Fruit fly (Drosophila melanogaster) whole organism, embryonic: Measurements from ENCODE around the gene CG13720.

ENCODE experiments used
- Atf6 ChIP-seq: fragments of 200-800 bp; sonication (Bioruptor generic); IDR thresholded peaks from 2 replicates; pipeline ENCODE4 v1.3.6; 2022; ENCODE audit warnings: missing biosample characterization, missing genetic modification characterization
- CG10274 ChIP-seq: fragments of 200-800 bp; sonication (Bioruptor generic); optimal IDR thresholded peaks from 3 replicates; lab custom pipeline; 2017; ENCODE audit warnings: missing biosample characterization, mild to moderate bottlenecking, missing genetic modification characterization
- CG10321 ChIP-seq: fragments of 200-800 bp; sonication (Bioruptor generic); IDR thresholded peaks from 2 replicates; pipeline ENCODE4 v1.3.6; 2022; ENCODE audit warnings: missing biosample characterization, missing genetic modification characterization
- CG10462 ChIP-seq: fragments of 200-800 bp; sonication (Bioruptor generic); optimal IDR thresholded peaks from 2 replicates; lab custom pipeline; 2016; ENCODE audit warnings: missing biosample characterization, missing genetic modification characterization
- CG12219 ChIP-seq: fragments of 200-800 bp; sonication (Bioruptor generic); optimal IDR thresholded peaks from 3 replicates; lab custom pipeline; 2018; ENCODE audit warnings: missing biosample characterization, mild to moderate bottlenecking, missing genetic modification characterization
- CG14860 ChIP-seq: fragments of 200-800 bp; sonication (Bioruptor generic); IDR thresholded peaks from 3 replicates; pipeline ENCODE4 v1.3.6; 2022; ENCODE audit warnings: missing biosample characterization, missing genetic modification characterization; ENCODE audit not compliant: partially characterized antibody
- CG14965 ChIP-seq: fragments of 200-800 bp; sonication (Bioruptor generic); optimal IDR thresholded peaks from 2 replicates; lab custom pipeline; 2016; ENCODE audit warnings: missing biosample characterization, missing genetic modification characterization, borderline replicate concordance
- CG1602 ChIP-seq: fragments of 200-800 bp; sonication (Bioruptor generic); optimal IDR thresholded peaks from 3 replicates; lab custom pipeline; 2016; ENCODE audit warnings: missing biosample characterization, missing genetic modification characterization
- CG17361 ChIP-seq: fragments of 200-800 bp; sonication (Bioruptor generic); IDR thresholded peaks from 3 replicates; pipeline ENCODE4 v1.3.6; 2022; ENCODE audit warnings: missing biosample characterization, missing genetic modification characterization
- CG2202 ChIP-seq: fragments of 200-800 bp; sonication (Bioruptor generic); optimal IDR thresholded peaks from 2 replicates; lab custom pipeline; 2018; ENCODE audit warnings: missing biosample characterization, mild to moderate bottlenecking, missing genetic modification characterization
- CG34376 ChIP-seq: fragments of 200-800 bp; sonication (Bioruptor generic); optimal IDR thresholded peaks from 2 replicates; lab custom pipeline; 2018; ENCODE audit warnings: missing biosample characterization, mild to moderate bottlenecking, missing genetic modification characterization
- CG4820 ChIP-seq: fragments of 200-800 bp; sonication (Bioruptor generic); optimal IDR thresholded peaks from 3 replicates; lab custom pipeline; 2016; ENCODE audit warnings: missing biosample characterization, missing genetic modification characterization
- CG6272 ChIP-seq: fragments of 200-800 bp; sonication (Bioruptor generic); IDR thresholded peaks from 2 replicates; pipeline ENCODE4 v1.3.6; 2022; ENCODE audit warnings: missing biosample characterization, missing genetic modification characterization
- CG6791 ChIP-seq: fragments of 200-800 bp; sonication (Bioruptor generic); IDR thresholded peaks from 3 replicates; pipeline ENCODE4 v1.3.6; 2022; ENCODE audit warnings: missing biosample characterization, missing genetic modification characterization; ENCODE audit not compliant: partially characterized antibody
- CG7963 ChIP-seq: fragments of 200-800 bp; sonication (Bioruptor generic); IDR thresholded peaks from 3 replicates; pipeline ENCODE4 v1.3.6; 2022; ENCODE audit warnings: missing biosample characterization, missing genetic modification characterization; ENCODE audit not compliant: partially characterized antibody
- CG8281 ChIP-seq: fragments of 200-800 bp; sonication (Bioruptor generic); optimal IDR thresholded peaks from 2 replicates; lab custom pipeline; 2018; ENCODE audit warnings: missing biosample characterization, mild to moderate bottlenecking, missing genetic modification characterization, moderate library complexity
- CG8359 ChIP-seq: fragments of 200-800 bp; sonication (Bioruptor generic); optimal IDR thresholded peaks from 2 replicates; lab custom pipeline; 2017; ENCODE audit warnings: missing biosample characterization, mild to moderate bottlenecking, missing genetic modification characterization, borderline replicate concordance
- CG8388 ChIP-seq: fragments of 200-800 bp; sonication (Bioruptor generic); optimal IDR thresholded peaks from 2 replicates; lab custom pipeline; 2019; ENCODE audit warnings: missing biosample characterization, mild to moderate bottlenecking, missing genetic modification characterization, moderate library complexity
- CHES-1-like ChIP-seq: fragments of 200-800 bp; sonication (Bioruptor generic); optimal IDR thresholded peaks from 2 replicates; lab custom pipeline; 2016; ENCODE audit warnings: missing biosample characterization, missing genetic modification characterization
- Doc2 ChIP-seq: fragments of 200-800 bp; sonication (Bioruptor generic); IDR thresholded peaks from 2 replicates; pipeline ENCODE4 v1.3.6; 2022; ENCODE audit warnings: missing biosample characterization, missing genetic modification characterization
- Ets65A ChIP-seq: fragments of 200-800 bp; sonication (Bioruptor generic); peaks from one replicate; lab custom pipeline; 2016; ENCODE audit warnings: missing biosample characterization, missing genetic modification characterization
- Hey ChIP-seq: fragments of 200-800 bp; sonication (Bioruptor generic); optimal IDR thresholded peaks from 3 replicates; lab custom pipeline; 2018; ENCODE audit warnings: missing biosample characterization, mild to moderate bottlenecking, missing genetic modification characterization
- Lpt ChIP-seq: fragments of >200 bp; optimal IDR thresholded peaks from 2 replicates; lab custom pipeline; 2018; ENCODE audit warnings: missing biosample characterization, missing genetic modification characterization
- Rfx ChIP-seq: fragments of 200-800 bp; sonication (Bioruptor generic); IDR thresholded peaks from 2 replicates; pipeline ENCODE4 v1.3.6; 2022; ENCODE audit warnings: missing biosample characterization, missing genetic modification characterization
- bsh ChIP-seq, 2 experiments: fragments of 200-800 bp; sonication (Bioruptor generic); optimal IDR thresholded peaks; 2 replicates each; lab custom pipeline; 2017 to 2018; ENCODE audit warnings: mild to moderate bottlenecking in 2 of 2, missing biosample characterization in 2 of 2, missing genetic modification characterization in 2 of 2, moderate library complexity in 1 of 2
- chif ChIP-seq, 2 experiments: fragments of 200-800 bp; sonication (Bioruptor generic); optimal IDR thresholded peaks; 3 replicates each; lab custom pipeline; 2016; ENCODE audit warnings: missing biosample characterization in 2 of 2, missing genetic modification characterization in 2 of 2
- chinmo ChIP-seq: fragments of 200-800 bp; sonication (Bioruptor generic); IDR thresholded peaks from 4 replicates; pipeline ENCODE4 v1.3.6; 2022; ENCODE audit warnings: missing biosample characterization, missing genetic modification characterization; ENCODE audit not compliant: partially characterized antibody
- disco-r ChIP-seq: fragments of 200-800 bp; sonication (Bioruptor generic); optimal IDR thresholded peaks from 2 replicates; lab custom pipeline; 2016; ENCODE audit warnings: missing biosample characterization, missing genetic modification characterization
- fd102C ChIP-seq: fragments of 200-800 bp; sonication (Bioruptor generic); optimal IDR thresholded peaks from 2 replicates; lab custom pipeline; 2018; ENCODE audit warnings: missing biosample characterization, mild to moderate bottlenecking, missing genetic modification characterization, moderate library complexity
- ham ChIP-seq: fragments of 200-800 bp; sonication (Bioruptor generic); IDR thresholded peaks from 2 replicates; pipeline ENCODE4 v1.3.6; 2022; ENCODE audit warnings: missing biosample characterization, missing genetic modification characterization
- lbe ChIP-seq: fragments of 200-800 bp; sonication (Bioruptor generic); optimal IDR thresholded peaks from 2 replicates; lab custom pipeline; 2016; ENCODE audit warnings: missing biosample characterization, mild to moderate bottlenecking, missing genetic modification characterization
- lola ChIP-seq, 3 experiments: fragments of >200 bp in 2 of 3; fragments of 200-800 bp in 1 of 3; sonication (Bioruptor generic) in 1 of 3; optimal IDR thresholded peaks; 2 replicates each; lab custom pipeline; 2017 to 2019; ENCODE audit warnings: missing biosample characterization in 3 of 3, missing genetic modification characterization in 3 of 3, mild to moderate bottlenecking in 1 of 3, moderate library complexity in 1 of 3
- nom ChIP-seq: fragments of 200-800 bp; sonication (Bioruptor generic); optimal IDR thresholded peaks from 2 replicates; lab custom pipeline; 2017; ENCODE audit warnings: missing biosample characterization, missing genetic modification characterization, mild to moderate bottlenecking, moderate library complexity, missing genetic modification reagents
- otp ChIP-seq: fragments of 200-800 bp; sonication (Bioruptor generic); IDR thresholded peaks from 3 replicates; pipeline ENCODE4, ENCODE4 v1.3.6; 2022; ENCODE audit warnings: missing biosample characterization, missing genetic modification characterization
- pan ChIP-seq, 4 experiments: fragments of >200 bp in 3 of 4; fragments of 200-800 bp in 1 of 4; sonication (Bioruptor generic) in 1 of 4; optimal IDR thresholded peaks in 3 of 4; IDR thresholded peaks in 1 of 4; 2 replicates each; pipeline versions ENCODE4 v1.3.6 to Lab custom; 2017 to 2022; ENCODE audit warnings: missing biosample characterization in 2 of 4, missing genetic modification characterization in 2 of 4, mixed read lengths in 1 of 4
- pum ChIP-seq: fragments of 200-800 bp; sonication (Bioruptor generic); optimal IDR thresholded peaks from 2 replicates; lab custom pipeline; 2016; ENCODE audit warnings: missing biosample characterization, missing genetic modification characterization
- pzg ChIP-seq: fragments of 200-800 bp; sonication (Bioruptor generic); optimal IDR thresholded peaks from 3 replicates; lab custom pipeline; 2018; ENCODE audit warnings: missing biosample characterization, mild to moderate bottlenecking, missing genetic modification characterization, moderate library complexity
- ranshi ChIP-seq: fragments of 200-800 bp; sonication (Bioruptor generic); IDR thresholded peaks from 2 replicates; pipeline ENCODE4 v1.3.6; 2022; ENCODE audit warnings: missing biosample characterization, missing genetic modification characterization
- sens-2 ChIP-seq: fragments of 200-800 bp; sonication (Bioruptor generic); IDR thresholded peaks from 2 replicates; pipeline ENCODE4 v1.3.6; 2022; ENCODE audit warnings: missing biosample characterization, missing genetic modification characterization
- sna ChIP-seq: fragments of 200-800 bp; sonication (Bioruptor generic); IDR thresholded peaks from 2 replicates; pipeline ENCODE4 v1.3.6; 2022; ENCODE audit warnings: missing biosample characterization, missing genetic modification characterization; ENCODE audit not compliant: partially characterized antibody
- so ChIP-seq: fragments of 200-800 bp; sonication (Bioruptor generic); IDR thresholded peaks from 3 replicates; pipeline ENCODE4 v1.3.6; 2022; ENCODE audit warnings: missing biosample characterization, missing genetic modification characterization
- trem ChIP-seq: fragments of 200-800 bp; optimal IDR thresholded peaks from 3 replicates; lab custom pipeline; 2019; ENCODE audit warnings: missing biosample characterization, mild to moderate bottlenecking, missing genetic modification characterization, moderate library complexity
- tup ChIP-seq: fragments of 200-800 bp; sonication (Bioruptor generic); optimal IDR thresholded peaks from 2 replicates; lab custom pipeline; 2016; ENCODE audit warnings: missing biosample characterization, mild to moderate bottlenecking, missing genetic modification characterization, moderate library complexity

The CG13720 gene

DNA sequence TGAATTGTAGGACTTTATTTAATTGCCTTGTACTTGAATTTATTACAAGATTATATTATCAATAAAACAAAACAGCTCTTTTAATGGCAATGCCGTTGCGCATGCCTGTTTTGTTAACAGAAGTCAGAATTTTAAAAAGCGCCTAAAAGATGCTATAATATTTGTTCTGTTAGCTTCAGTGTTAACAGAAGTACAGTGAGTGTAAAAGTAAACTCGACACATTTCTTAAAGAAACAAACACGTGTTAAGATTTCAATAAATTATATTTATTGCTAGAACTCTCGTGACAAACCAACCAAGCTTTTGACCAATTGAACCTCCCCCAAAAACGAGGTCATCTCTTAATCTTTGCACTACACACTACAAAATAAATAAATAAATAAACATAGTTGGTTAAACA, 1.1 kb upstream of the CG13720 start (continued):
- TF ChIP-seq CG8388 (GFP tag; lab: Kevin White, UChicago) (peak; percentile 91), CHES-1-like (GFP tag; lab: Kevin White, UChicago) (no peak)

DNA sequence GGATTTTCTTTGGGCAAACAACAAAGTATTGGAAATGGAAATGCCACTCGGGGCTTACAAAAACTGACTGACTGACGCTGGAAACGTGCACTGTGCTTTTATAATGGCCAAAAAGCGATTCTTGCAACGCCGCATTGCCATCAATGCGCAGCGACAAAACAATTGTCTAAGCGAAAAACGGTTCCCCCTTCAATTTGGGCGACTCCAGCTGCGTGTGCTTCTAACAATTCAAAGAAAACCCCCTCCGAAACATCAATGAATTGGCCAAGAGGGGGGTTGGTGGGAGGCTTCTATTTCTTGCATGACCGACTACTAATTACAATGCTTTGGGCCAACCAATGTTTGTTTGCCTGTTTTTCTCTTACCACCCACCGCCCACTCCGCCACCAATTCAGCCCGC, 2.6 kb downstream of the CG13720 start, which contains the start of gene CG13721:
Gene CG13721, minus strand, starts transcription at position 101 of the 400 bp plus-strand sequence.
- no peak for TF ChIP-seq Atf6 (GFP tag; lab: Robert Waterston, UW)
- no peak for TF ChIP-seq CG6272 (GFP tag; lab: Robert Waterston, UW)
- no peak for TF ChIP-seq pum
- TF ChIP-seq ham = no peak
- no peak for TF ChIP-seq trem (tag; lab: Kevin White, UChicago)
- no peak for TF ChIP-seq Ets65A (GFP tag; lab: Kevin White, UChicago)
- no peak for TF ChIP-seq disco-r (GFP tag; lab: Kevin White, UChicago)
- TF ChIP-seq ranshi (GFP tag; lab: Robert Waterston, UW) = no peak
- no peak for TF ChIP-seq CG14860 (GFP tag; lab: Robert Waterston, UW)
- no peak for TF ChIP-seq CG2202 (tag; lab: Kevin White, UChicago)
- TF ChIP-seq lola (GFP tag; optimal IDR thresholded peaks at IDR 0.05; lab: Kevin White, UChicago) = no peak
- no peak for TF ChIP-seq CG17361 (GFP tag; lab: Robert Waterston, UW)
- TF ChIP-seq CG6791 (GFP tag; lab: Robert Waterston, UW) = no peak

DNA sequence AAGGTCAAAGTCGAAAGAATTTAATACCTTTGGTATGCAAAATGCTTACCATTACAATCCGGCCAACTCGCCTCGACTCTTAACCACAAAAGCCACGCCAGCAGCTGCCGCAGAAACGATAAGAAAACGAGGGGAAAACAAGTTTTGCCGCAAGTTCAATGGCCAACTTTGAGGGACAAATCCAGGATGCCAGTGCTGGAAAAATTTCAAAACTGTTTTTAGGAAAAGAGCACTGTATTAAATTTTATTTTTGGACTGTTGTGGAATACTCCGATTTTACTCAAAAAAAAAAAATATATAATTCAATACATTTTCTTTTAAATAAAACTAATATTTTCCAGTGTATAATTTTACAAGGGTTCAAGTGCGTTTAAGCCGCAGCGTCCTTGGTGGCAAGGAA, 5.7 kb downstream of the CG13720 start:
- TF ChIP-seq Hey = no peak
- no peak for TF ChIP-seq CG10462 (GFP tag; lab: Kevin White, UChicago)
- no peak for TF ChIP-seq Lpt (GFP tag; lab: Kevin White, UChicago)
- no peak for TF ChIP-seq CG10321 (GFP tag; lab: Robert Waterston, UW)
- TF ChIP-seq pzg (GFP tag; lab: Kevin White, UChicago) = no peak
- TF ChIP-seq chif (GFP tag; optimal IDR thresholded peaks at IDR 0.05; lab: Kevin White, UChicago) = no peak
- no peak for TF ChIP-seq CG14965 (GFP tag; lab: Kevin White, UChicago)
- TF ChIP-seq CG8281 (tag; lab: Kevin White, UChicago) = no peak
- no peak for TF ChIP-seq CG12219
- peak; percentile 62 for TF ChIP-seq lbe (GFP tag; lab: Kevin White, UChicago)
- TF ChIP-seq CG4820 = no peak
- TF ChIP-seq nom = peak; percentile 79
- TF ChIP-seq fd102C = no peak
- TF ChIP-seq tup = no peak
- TF ChIP-seq CG1602 (GFP tag; lab: Kevin White, UChicago) = no peak
- peak in 1 of 2 experiments; percentile 49 for TF ChIP-seq bsh (GFP tag; optimal IDR thresholded peaks at IDR 0.05; lab: Kevin White, UChicago)

DNA sequence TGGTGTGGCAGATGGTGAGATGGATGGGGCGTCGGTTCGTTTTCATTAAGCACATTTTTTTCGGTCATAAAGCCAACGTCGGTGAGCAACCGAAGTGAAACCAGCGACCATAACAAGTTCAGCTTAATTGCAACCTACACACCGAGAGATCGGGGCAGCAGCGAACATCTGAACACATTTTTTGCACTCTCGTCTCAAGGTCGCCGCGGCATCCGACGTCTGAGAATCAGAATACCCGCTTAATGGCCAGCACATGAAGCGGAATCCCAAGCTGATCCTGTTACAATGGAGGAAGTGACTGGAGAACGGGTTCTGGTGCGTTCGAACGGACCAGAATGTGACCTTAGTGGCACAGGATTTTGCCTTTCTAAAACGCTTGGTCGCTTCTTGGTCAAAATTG, 6.7 kb downstream of the CG13720 start:
- TF ChIP-seq Doc2 (GFP tag; lab: Robert Waterston, UW) (peak; percentile 20; the same call in 1 of the 2 replicates), so (GFP tag; lab: Robert Waterston, UW) (no peak)
- TF ChIP-seq, all 482 proteins: peak for 1

DNA sequence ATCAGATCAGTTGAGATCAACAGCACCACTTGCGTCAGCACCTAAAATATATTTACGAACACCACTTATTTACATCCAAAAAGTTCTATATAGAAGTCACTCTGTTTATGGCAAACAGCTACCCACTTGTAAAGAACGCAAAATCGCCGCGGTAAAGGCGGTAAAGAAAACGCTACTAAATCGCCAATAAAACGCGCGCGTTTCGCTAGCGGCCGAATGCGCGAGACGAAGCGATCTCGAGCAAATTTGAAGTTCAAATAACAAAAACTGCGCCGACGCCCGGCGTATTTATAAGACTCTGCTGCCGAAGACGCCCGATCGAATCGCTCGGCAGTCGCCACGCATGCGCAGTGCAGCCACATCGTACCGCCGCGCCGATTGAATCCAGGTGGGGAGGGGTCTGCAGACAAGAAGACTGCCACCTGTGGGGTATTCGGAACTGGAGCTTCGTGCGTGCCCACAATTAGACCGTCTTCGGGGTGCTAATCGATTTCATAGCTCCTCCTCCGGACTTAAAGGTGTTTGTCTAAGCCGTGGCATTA, 9.5 kb downstream of the CG13720 start, which contains the start of gene CG13722:
Gene CG13722, minus strand, starts transcription at position 262 of the 542 bp plus-strand sequence.
- TF ChIP-seq CG34376 (GFP tag; lab: Kevin White, UChicago) = no peak
- peak; percentile 13 for TF ChIP-seq CG10274
- peak; percentile 99 for TF ChIP-seq CG8359
- TF ChIP-seq sna (GFP tag; lab: Robert Waterston, UW) = 0 out of 2 replicates have a peak, but pooled peaks have one; percentile 18
- TF ChIP-seq Rfx = 0 out of 2 replicates have a peak, but pooled peaks have one; percentile 18
- TF ChIP-seq pan (optimal IDR thresholded peaks at IDR 0.05; lab: Kevin White, UChicago) = no peak
- peak in 1 of 2 experiments; percentile 15 for TF ChIP-seq pan (GFP tag; optimal IDR thresholded peaks at IDR 0.05 in 1 of 2, IDR thresholded peaks at IDR 0.05 in 1 of 2)
- TF ChIP-seq otp (GFP tag; lab: Robert Waterston, UW) = peak; percentile 65; the same call in 2 of the 3 replicates
- TF ChIP-seq sens-2 (GFP tag; lab: Robert Waterston, UW) = no peak
- 0 out of 3 replicates have a peak, but pooled peaks have one; percentile 7 for TF ChIP-seq CG7963 (GFP tag; lab: Robert Waterston, UW)
- 0 out of 4 replicates have a peak, but pooled peaks have one; percentile 64 for TF ChIP-seq chinmo (GFP tag; lab: Robert Waterston, UW)
